Fruit fly (Drosophila melanogaster): Measurements from ENCODE around the gene CG2260.

- no peak for TF ChIP-seq tj (GFP tag; optimal IDR thresholded peaks at IDR 0.05)
- no peak for TF ChIP-seq bab1 (GFP tag; optimal IDR thresholded peaks at IDR 0.05)
- no peak for TF ChIP-seq kay (GFP tag; ENCODE audit: borderline replicate concordance)
- no peak for TF ChIP-seq CG5204 (GFP tag; optimal IDR thresholded peaks at IDR 0.05)
- no peak for TF ChIP-seq cic (GFP tag; optimal IDR thresholded peaks at IDR 0.05)
- TF ChIP-seq cnc (optimal IDR thresholded peaks at IDR 0.05): no peak
- no peak for TF ChIP-seq CG7101 (tag; optimal IDR thresholded peaks at IDR 0.05)
- no peak for TF ChIP-seq Crg-1 (GFP tag; optimal IDR thresholded peaks at IDR 0.05)
- TF ChIP-seq Mnt (GFP tag; optimal IDR thresholded peaks at IDR 0.05): no peak
- TF ChIP-seq Clk (GFP tag; optimal IDR thresholded peaks at IDR 0.05): no peak
Measured at dm6 chrX:8147649-8148048, 26.7 kb upstream of the CG2260 start, which contains the start of gene CG15336.
